Fruit fly (Drosophila melanogaster) whole organism, embryonic: ENCODE data around the gene Dora.

Experiments
- Atf-2 ChIP-seq: fragments of 200-800 bp; sonication (Bioruptor generic); optimal IDR thresholded peaks from 2 replicates; lab custom pipeline; 2016; ENCODE audit warnings: missing biosample characterization, missing genetic modification characterization
- Atf3 ChIP-seq: fragments of 200-800 bp; sonication (Bioruptor generic); optimal IDR thresholded peaks from 3 replicates; lab custom pipeline; 2016; ENCODE audit warnings: missing biosample characterization, missing genetic modification characterization
- BEAF-32 ChIP-seq: fragments of 200-800 bp; sonication (Bioruptor generic); optimal IDR thresholded peaks from 3 replicates; lab custom pipeline; 2017; ENCODE audit warnings: missing biosample characterization, missing genetic modification characterization, mild to moderate bottlenecking, moderate library complexity, missing genetic modification reagents
- CG12236 ChIP-seq: fragments of 200-800 bp; sonication (Bioruptor generic); optimal IDR thresholded peaks from 2 replicates; lab custom pipeline; 2016; ENCODE audit warnings: missing biosample characterization, missing genetic modification characterization
- CG1233 ChIP-seq: fragments of 200-800 bp; sonication (Bioruptor generic); optimal IDR thresholded peaks from 4 replicates; lab custom pipeline; 2018; ENCODE audit warnings: missing biosample characterization, mild to moderate bottlenecking, missing genetic modification characterization
- CG12744 ChIP-seq: fragments of 200-800 bp; sonication (Bioruptor generic); optimal IDR thresholded peaks from 2 replicates; lab custom pipeline; 2016; ENCODE audit warnings: missing biosample characterization, missing genetic modification characterization
- CG14667 ChIP-seq: fragments of 200-800 bp; sonication (Bioruptor generic); IDR thresholded peaks from 2 replicates; pipeline ENCODE4 v1.3.6; 2022; ENCODE audit warnings: missing biosample characterization, missing genetic modification characterization
- CG15073 ChIP-seq: fragments of 200-800 bp; sonication (Bioruptor generic); optimal IDR thresholded peaks from 2 replicates; lab custom pipeline; 2016; ENCODE audit warnings: missing biosample characterization, missing genetic modification characterization
- CG1647 ChIP-seq: fragments of 200-800 bp; sonication (Bioruptor generic); optimal IDR thresholded peaks from 3 replicates; lab custom pipeline; 2016; ENCODE audit warnings: missing biosample characterization, missing genetic modification characterization
- CG18262 ChIP-seq: fragments of 200-800 bp; optimal IDR thresholded peaks from 3 replicates; lab custom pipeline; 2019; ENCODE audit warnings: missing biosample characterization, mild to moderate bottlenecking, missing genetic modification characterization, moderate library complexity
- CG18764 ChIP-seq: fragments of 200-800 bp; sonication (Bioruptor generic); optimal IDR thresholded peaks from 3 replicates; lab custom pipeline; 2016; ENCODE audit warnings: missing biosample characterization, missing genetic modification characterization
- CG2875 ChIP-seq: fragments of 200-800 bp; sonication (Bioruptor generic); optimal IDR thresholded peaks from 2 replicates; lab custom pipeline; 2017; ENCODE audit warnings: missing biosample characterization, mild to moderate bottlenecking, missing genetic modification characterization, missing genetic modification reagents
- CG30020 ChIP-seq: fragments of 200-800 bp; optimal IDR thresholded peaks from 2 replicates; lab custom pipeline; 2019; ENCODE audit warnings: missing biosample characterization, mild to moderate bottlenecking, missing genetic modification characterization, moderate library complexity
- CG34224 ChIP-seq: fragments of 200-800 bp; sonication (Bioruptor generic); IDR thresholded peaks from 3 replicates; pipeline ENCODE4 v1.3.6; 2022; ENCODE audit warnings: missing biosample characterization, missing genetic modification characterization; ENCODE audit not compliant: partially characterized antibody
- CG4404 ChIP-seq: fragments of 200-800 bp; sonication (Bioruptor generic); IDR thresholded peaks from 2 replicates; pipeline ENCODE4 v1.3.6; 2022; ENCODE audit warnings: missing biosample characterization, missing genetic modification characterization
- CG4617 ChIP-seq: fragments of 200-800 bp; sonication (Bioruptor generic); optimal IDR thresholded peaks from 3 replicates; lab custom pipeline; 2016; ENCODE audit warnings: missing biosample characterization, missing genetic modification characterization, borderline replicate concordance
- CG8478 ChIP-seq: fragments of >200 bp; optimal IDR thresholded peaks from 2 replicates; lab custom pipeline; 2018
- CG8765 ChIP-seq: fragments of 200-800 bp; sonication (Bioruptor generic); IDR thresholded peaks from 2 replicates; pipeline ENCODE4 v1.3.6; 2022; ENCODE audit warnings: missing biosample characterization, missing genetic modification characterization
- Dbx ChIP-seq: fragments of 200-800 bp; sonication (Bioruptor generic); IDR thresholded peaks from 3 replicates; pipeline ENCODE4 v1.3.6; 2022; ENCODE audit warnings: missing biosample characterization, missing genetic modification characterization
- Deaf1 ChIP-seq: fragments of 200-800 bp; optimal IDR thresholded peaks from 3 replicates; lab custom pipeline; 2019; ENCODE audit warnings: missing biosample characterization, mild to moderate bottlenecking, missing genetic modification characterization, moderate library complexity
- Dek ChIP-seq: fragments of 200-800 bp; sonication (Bioruptor generic); optimal IDR thresholded peaks from 3 replicates; lab custom pipeline; 2019; ENCODE audit warnings: missing biosample characterization, mild to moderate bottlenecking, missing genetic modification characterization, moderate library complexity
- Hmr ChIP-seq: fragments of 200-800 bp; sonication (Bioruptor generic); optimal IDR thresholded peaks from 3 replicates; lab custom pipeline; 2017; ENCODE audit warnings: mild to moderate bottlenecking, missing biosample characterization, missing genetic modification reagents, missing genetic modification characterization
- MBD-R2 ChIP-seq: fragments of 200-800 bp; sonication (Bioruptor generic); IDR thresholded peaks from 2 replicates; pipeline ENCODE4 v1.3.6; 2022; ENCODE audit warnings: missing biosample characterization, missing genetic modification characterization
- Myb ChIP-seq: fragments of 200-800 bp; sonication (Bioruptor generic); optimal IDR thresholded peaks from 2 replicates; lab custom pipeline; 2016; ENCODE audit warnings: missing biosample characterization, missing genetic modification characterization
- Nf-YA ChIP-seq: fragments of 200-800 bp; sonication (Bioruptor generic); IDR thresholded peaks from 2 replicates; pipeline ENCODE4 v1.3.6; 2022; ENCODE audit warnings: missing biosample characterization, missing genetic modification characterization
- NfI ChIP-seq: fragments of 200-800 bp; sonication (Bioruptor generic); optimal IDR thresholded peaks from 3 replicates; lab custom pipeline; 2018; ENCODE audit warnings: missing biosample characterization, mild to moderate bottlenecking, missing genetic modification characterization, moderate library complexity
- Opbp ChIP-seq: fragments of 200-800 bp; sonication (Bioruptor generic); IDR thresholded peaks from 3 replicates; pipeline ENCODE4 v1.3.6; 2022; ENCODE audit warnings: missing biosample characterization, missing genetic modification characterization; ENCODE audit not compliant: partially characterized antibody
- Rx ChIP-seq: fragments of 200-800 bp; sonication (Bioruptor generic); IDR thresholded peaks from 2 replicates; pipeline ENCODE4 v1.3.6; 2022; ENCODE audit warnings: missing biosample characterization, missing genetic modification characterization
- Trl ChIP-seq, 3 experiments: fragments of >200 bp in 2 of 3; fragments of 200-800 bp in 1 of 3; sonication (Bioruptor generic) in 1 of 3; optimal IDR thresholded peaks; 2 replicates in 1 of 3; 3 replicates in 2 of 3; lab custom pipeline; 2016 to 2017; ENCODE audit warnings: missing biosample characterization in 1 of 3, missing genetic modification characterization in 1 of 3
- ara ChIP-seq: fragments of 200-800 bp; sonication (Bioruptor generic); IDR thresholded peaks from 2 replicates; pipeline ENCODE4 v1.3.6; 2022; ENCODE audit warnings: missing biosample characterization, missing genetic modification characterization
- bcd ChIP-seq: fragments of 200-800 bp; sonication (Bioruptor generic); optimal IDR thresholded peaks from 2 replicates; lab custom pipeline; 2017; ENCODE audit warnings: missing biosample characterization, mild to moderate bottlenecking, missing genetic modification characterization
- chm ChIP-seq: fragments of 200-800 bp; sonication (Bioruptor generic); IDR thresholded peaks from 2 replicates; pipeline ENCODE4 v1.3.6; 2022; ENCODE audit warnings: missing biosample characterization, missing genetic modification characterization
- crol ChIP-seq: fragments of 200-800 bp; sonication (Bioruptor generic); IDR thresholded peaks from 2 replicates; pipeline ENCODE4 v1.3.6; 2022; ENCODE audit warnings: missing biosample characterization, missing genetic modification characterization
- disco-r ChIP-seq: fragments of 200-800 bp; sonication (Bioruptor generic); optimal IDR thresholded peaks from 2 replicates; lab custom pipeline; 2016; ENCODE audit warnings: missing biosample characterization, missing genetic modification characterization
- gcm2 ChIP-seq: fragments of 200-800 bp; sonication (Bioruptor generic); optimal IDR thresholded peaks from 2 replicates; lab custom pipeline; 2016; ENCODE audit warnings: missing biosample characterization, missing genetic modification characterization
- gfzf ChIP-seq: fragments of 200-800 bp; sonication (Bioruptor generic); optimal IDR thresholded peaks from 2 replicates; lab custom pipeline; 2016; ENCODE audit warnings: missing biosample characterization, mild to moderate bottlenecking, missing genetic modification characterization, moderate library complexity
- grn ChIP-seq: fragments of 200-800 bp; sonication (Bioruptor generic); optimal IDR thresholded peaks from 3 replicates; lab custom pipeline; 2017; ENCODE audit warnings: missing biosample characterization, missing genetic modification characterization
- jigr1 ChIP-seq: fragments of 200-800 bp; sonication (Bioruptor generic); IDR thresholded peaks from 3 replicates; pipeline ENCODE4 v1.3.6; 2022; ENCODE audit warnings: missing biosample characterization, missing genetic modification characterization
- lab ChIP-seq: fragments of 200-800 bp; sonication (Bioruptor generic); optimal IDR thresholded peaks from 3 replicates; lab custom pipeline; 2017; ENCODE audit warnings: missing biosample characterization, missing genetic modification characterization, mild to moderate bottlenecking, moderate library complexity, missing genetic modification reagents
- mirr ChIP-seq: fragments of 200-800 bp; sonication (Bioruptor generic); optimal IDR thresholded peaks from 3 replicates; lab custom pipeline; 2018; ENCODE audit warnings: missing biosample characterization, mild to moderate bottlenecking, missing genetic modification characterization
- prd ChIP-seq, 3 experiments: fragments of >200 bp in 2 of 3; fragments of 200-800 bp in 1 of 3; sonication (Bioruptor generic) in 1 of 3; optimal IDR thresholded peaks in 2 of 3; IDR thresholded peaks in 1 of 3; 2 replicates in 2 of 3; 3 replicates in 1 of 3; pipeline versions ENCODE4 v1.3.6 to Lab custom; 2017 to 2022; ENCODE audit warnings: missing biosample characterization in 1 of 3, missing genetic modification characterization in 1 of 3
- run ChIP-seq: fragments of 200-800 bp; sonication (Bioruptor generic); optimal IDR thresholded peaks from 3 replicates; lab custom pipeline; 2018; ENCODE audit warnings: missing biosample characterization, mild to moderate bottlenecking, missing genetic modification characterization
- sc ChIP-seq, 3 experiments: fragments of >200 bp in 2 of 3; fragments of 200-800 bp in 1 of 3; sonication (Bioruptor generic) in 1 of 3; optimal IDR thresholded peaks; 2 replicates in 2 of 3; 3 replicates in 1 of 3; lab custom pipeline; 2017; ENCODE audit warnings: mild to moderate bottlenecking in 1 of 3, missing biosample characterization in 1 of 3, missing genetic modification characterization in 1 of 3, missing genetic modification reagents in 1 of 3
- schlank ChIP-seq: fragments of 200-800 bp; sonication (Bioruptor generic); optimal IDR thresholded peaks from 2 replicates; lab custom pipeline; 2018; ENCODE audit warnings: missing biosample characterization, mild to moderate bottlenecking, missing genetic modification characterization
- sens-2 ChIP-seq: fragments of 200-800 bp; sonication (Bioruptor generic); IDR thresholded peaks from 2 replicates; pipeline ENCODE4 v1.3.6; 2022; ENCODE audit warnings: missing biosample characterization, missing genetic modification characterization
- sisA ChIP-seq: fragments of 200-800 bp; sonication (Bioruptor generic); IDR thresholded peaks from 2 replicates; pipeline ENCODE4 v1.3.6; 2022; ENCODE audit warnings: missing biosample characterization, missing genetic modification characterization
- sob ChIP-seq: fragments of 200-800 bp; sonication (Bioruptor generic); IDR thresholded peaks from 2 replicates; pipeline ENCODE4 v1.3.6; 2022; ENCODE audit warnings: missing biosample characterization, missing genetic modification characterization
- tx ChIP-seq: fragments of 200-800 bp; sonication (Bioruptor generic); optimal IDR thresholded peaks from 2 replicates; lab custom pipeline; 2016; ENCODE audit warnings: missing biosample characterization, missing genetic modification characterization

Dora gene

DNA sequence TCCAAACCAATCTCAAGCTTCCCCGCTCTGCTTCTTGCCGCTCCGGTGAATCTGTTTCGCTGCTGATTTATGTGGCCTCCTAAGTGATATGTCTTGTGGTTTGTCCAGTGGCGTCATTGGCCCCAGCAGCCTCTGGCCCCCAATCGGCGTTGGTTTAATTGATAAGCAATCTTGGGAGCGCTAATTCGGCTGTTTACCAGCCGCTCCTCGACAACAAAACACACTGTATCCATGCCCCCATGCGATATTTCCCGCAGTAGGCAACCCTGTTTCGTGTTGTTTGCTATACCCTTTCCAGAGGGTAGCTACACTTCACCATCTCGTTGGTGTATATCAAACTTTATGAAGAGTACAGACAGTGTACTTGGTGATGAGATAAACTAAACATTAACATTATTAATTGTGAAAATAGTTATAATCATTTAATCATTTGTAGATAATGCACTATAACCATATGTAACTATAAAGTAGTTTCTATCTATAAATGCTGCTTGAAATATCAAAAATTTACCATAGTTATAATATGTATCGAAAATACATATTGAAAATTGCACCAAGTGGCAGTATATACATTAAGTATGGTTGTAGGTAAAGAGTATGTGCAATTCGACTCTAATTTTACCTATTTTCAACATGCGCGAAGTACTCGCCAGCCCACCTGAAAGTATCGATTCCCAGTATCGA lies 15.3 kb upstream of the Dora start, which contains the start of gene shop (continued):
- TF ChIP-seq bcd (GFP tag; lab: Kevin White, UChicago) (peak; percentile 86), CG34224 (GFP tag; lab: Robert Waterston, UW) (peak; percentile 32; the same call in 2 of the 3 replicates), CG4404 (GFP tag; lab: Robert Waterston, UW) (peak; percentile 65), sc (optimal IDR thresholded peaks at IDR 0.05; lab: Kevin White, UChicago) (no peak), sc (GFP tag; optimal IDR thresholded peaks at IDR 0.05; lab: Kevin White, UChicago) (peak; percentile 63), ara (GFP tag; lab: Robert Waterston, UW) (peak; percentile 57), sob (GFP tag; lab: Robert Waterston, UW) (peak; percentile 76), jigr1 (GFP tag; lab: Robert Waterston, UW) (no peak), grn (GFP tag; lab: Kevin White, UChicago) (peak; percentile 42), run (tag; lab: Kevin White, UChicago) (peak; percentile 66), NfI (peak; percentile 86), Dbx (peak; percentile 76), MBD-R2 (peak; percentile 54; the same call in 1 of the 2 replicates), CG15073 (GFP tag; lab: Kevin White, UChicago) (no peak), Opbp (GFP tag; lab: Robert Waterston, UW) (0 out of 3 replicates have a peak, but pooled peaks have one; percentile 24), sisA (GFP tag; lab: Robert Waterston, UW) (peak; percentile 83), mirr (GFP tag; lab: Kevin White, UChicago) (peak; percentile 59), CG8478 (lab: Kevin White, UChicago) (no peak), CG1647 (GFP tag; lab: Kevin White, UChicago) (peak; percentile 64), lab (GFP tag; lab: Kevin White, UChicago) (peak; percentile 83), gfzf (GFP tag; lab: Kevin White, UChicago) (no peak), Deaf1 (tag; lab: Kevin White, UChicago) (peak; percentile 68), Atf3 (GFP tag; lab: Kevin White, UChicago) (peak; percentile 61), Trl (optimal IDR thresholded peaks at IDR 0.05; lab: Kevin White, UChicago) (no peak), Trl (GFP tag; optimal IDR thresholded peaks at IDR 0.05; lab: Kevin White, UChicago) (peak; percentile 47), CG18262 (tag; lab: Kevin White, UChicago) (peak; percentile 92), Nf-YA (GFP tag; lab: Robert Waterston, UW) (0 out of 2 replicates have a peak, but pooled peaks have one; percentile 31), prd (optimal IDR thresholded peaks at IDR 0.05; lab: Kevin White, UChicago) (no peak), prd (GFP tag; IDR thresholded peaks at IDR 0.05; lab: Robert Waterston, UW) (peak; percentile 76; the same call in 2 of the 3 replicates), chm (0 out of 2 replicates have a peak, but pooled peaks have one; percentile 45), sens-2 (peak; percentile 20; the same call in 1 of the 2 replicates), Myb (GFP tag; lab: Kevin White, UChicago) (peak; percentile 28), disco-r (GFP tag; lab: Kevin White, UChicago) (no peak), CG12236 (GFP tag; lab: Kevin White, UChicago) (no peak), schlank (peak; percentile 61), crol (GFP tag; lab: Robert Waterston, UW) (no peak), Atf-2 (GFP tag; lab: Kevin White, UChicago) (peak; percentile 61), CG18764 (GFP tag; lab: Kevin White, UChicago) (peak; percentile 72), tx (GFP tag; lab: Kevin White, UChicago) (peak; percentile 66), Dek (peak; percentile 86), CG30020 (peak; percentile 64), BEAF-32 (GFP tag; lab: Kevin White, UChicago) (peak; percentile 74), CG1233 (GFP tag; lab: Kevin White, UChicago) (peak; percentile 84), CG2875 (GFP tag; lab: Kevin White, UChicago) (peak; percentile 69), CG4617 (peak; percentile 63), CG12744 (GFP tag; lab: Kevin White, UChicago) (peak; percentile 35), Rx (no peak), CG8765 (no peak), CG14667 (GFP tag; lab: Robert Waterston, UW) (peak; percentile 63), gcm2 (GFP tag; lab: Kevin White, UChicago) (no peak), Hmr (peak; percentile 90)
